Worm (Caenorhabditis elegans) whole organism, L4/young adult: ENCODE measurements around the gene B0286.1.

Experiments used
- W03F9.2 ChIP-seq: fragments of 150-350 bp; optimal IDR thresholded peaks from 2 replicates; lab custom pipeline; 2014; ENCODE audit warnings: missing biosample characterization, missing genetic modification characterization
- him-1 ChIP-seq: sonication (generic microtip); optimal IDR thresholded peaks from 2 replicates; lab custom pipeline; 2016; ENCODE audit warnings: missing genotype, missing genetic modification reagents, missing genetic modification characterization, missing compliant biosample characterization

ce11 chrII:4369715-4370114 is 8.6 kb upstream of the B0286.1 start:
- TF ChIP-seq him-1 = no peak
- TF ChIP-seq W03F9.2 = no peak
